Worm (Caenorhabditis elegans) whole organism, L3 larva: Measurements from ENCODE around the gene K03B8.6.

Experiments used
- daf-12 ChIP-seq: fragments of 150-350 bp; optimal IDR thresholded peaks from 2 replicates; lab custom pipeline; 2014; ENCODE audit warnings: missing biosample characterization, missing genetic modification reagents, missing genetic modification characterization
- jun-1 ChIP-seq: fragments of 150-350 bp; optimal IDR thresholded peaks from 2 replicates; lab custom pipeline; 2014; ENCODE audit warnings: missing biosample characterization, missing genetic modification reagents, missing genetic modification characterization
- nhr-12 ChIP-seq: fragments of 150-350 bp; optimal IDR thresholded peaks from 2 replicates; lab custom pipeline; 2014; ENCODE audit warnings: missing biosample characterization, missing genetic modification characterization
- nhr-76 ChIP-seq: fragments of 150-350 bp; sonication (generic microtip); optimal IDR thresholded peaks from 5 replicates; lab custom pipeline; 2014; ENCODE audit warnings: missing biosample characterization, missing genetic modification characterization
- nhr-77 ChIP-seq: fragments of 150-350 bp; optimal IDR thresholded peaks from 2 replicates; lab custom pipeline; 2014; ENCODE audit warnings: missing biosample characterization, missing genetic modification characterization
- pha-4 ChIP-seq: fragments of 150-350 bp; optimal IDR thresholded peaks from 2 replicates; lab custom pipeline; 2014; ENCODE audit warnings: missing biosample characterization, missing genetic modification reagents, missing genetic modification characterization
- sea-2 ChIP-seq: fragments of 150-350 bp; sonication (generic microtip); optimal IDR thresholded peaks from 4 replicates; lab custom pipeline; 2014; ENCODE audit warnings: missing biosample characterization, missing genetic modification reagents, missing genetic modification characterization
- skn-1 ChIP-seq: fragments of 150-350 bp; optimal IDR thresholded peaks from 2 replicates; lab custom pipeline; 2014; ENCODE audit warnings: missing biosample characterization, missing genetic modification characterization
- snpc-4 ChIP-seq: fragments of 150-350 bp; optimal IDR thresholded peaks from 2 replicates; lab custom pipeline; 2014; ENCODE audit warnings: missing biosample characterization, missing genetic modification characterization
- unc-39 ChIP-seq: sonication (generic microtip); optimal IDR thresholded peaks from 4 replicates; lab custom pipeline; 2017; ENCODE audit warnings: missing biosample characterization, missing genetic modification characterization
- unc-62 ChIP-seq: fragments of 150-350 bp; sonication (generic microtip); optimal IDR thresholded peaks from 4 replicates; lab custom pipeline; 2014; ENCODE audit warnings: missing biosample characterization, missing genetic modification reagents, missing genetic modification characterization
- zag-1 ChIP-seq: fragments of 150-350 bp; optimal IDR thresholded peaks from 2 replicates; lab custom pipeline; 2014; ENCODE audit warnings: missing biosample characterization, missing genetic modification characterization
- ztf-11 ChIP-seq: fragments of 150-350 bp; optimal IDR thresholded peaks from 2 replicates; lab custom pipeline; 2014; ENCODE audit warnings: missing biosample characterization, missing genetic modification characterization

- no peak for TF ChIP-seq nhr-12
- TF ChIP-seq sea-2 = no peak
- TF ChIP-seq nhr-77 (tag; lab: Kevin White, UChicago) = no peak
- TF ChIP-seq ztf-11 (tag; lab: Kevin White, UChicago) = no peak
- TF ChIP-seq nhr-76 (tag; lab: Kevin White, UChicago) = no peak
- TF ChIP-seq skn-1 (tag; lab: Kevin White, UChicago) = no peak
- TF ChIP-seq daf-12 = no peak
- TF ChIP-seq jun-1 (tag; lab: Kevin White, UChicago) = no peak
- no peak for TF ChIP-seq snpc-4 (tag; lab: Kevin White, UChicago)
- no peak for TF ChIP-seq unc-62 (GFP tag; lab: Kevin White, UChicago)
- TF ChIP-seq zag-1 (tag; lab: Kevin White, UChicago) = no peak
- no peak for TF ChIP-seq pha-4 (tag; lab: Kevin White, UChicago)
- no peak for TF ChIP-seq unc-39 (tag; lab: Kevin White, UChicago)
Observed at ce11 chrV:11402610-11403009, 4.8 kb upstream of the K03B8.6 start, which contains the start of gene nas-19.
